Worm (Caenorhabditis elegans) whole organism, L1 larva: ENCODE results near the gene skr-20.

Source experiments
- C04F5.9 ChIP-seq: sonication (generic microtip); optimal IDR thresholded peaks from 2 replicates; lab custom pipeline; 2016; ENCODE audit warnings: missing genetic modification characterization, missing compliant biosample characterization
- C16A3.4 ChIP-seq: fragments of 150-350 bp; optimal IDR thresholded peaks from 2 replicates; lab custom pipeline; 2014; ENCODE audit warnings: missing biosample characterization, missing genetic modification characterization
- F16B12.6 ChIP-seq: fragments of 150-350 bp; optimal IDR thresholded peaks from 2 replicates; lab custom pipeline; 2014; ENCODE audit warnings: missing biosample characterization, missing genetic modification characterization
- aha-1 ChIP-seq: fragments of 150-350 bp; optimal IDR thresholded peaks from 2 replicates; lab custom pipeline; 2014; ENCODE audit warnings: missing biosample characterization, missing genetic modification characterization
- aly-2 ChIP-seq: fragments of 150-350 bp; optimal IDR thresholded peaks from 2 replicates; lab custom pipeline; 2014; ENCODE audit warnings: missing biosample characterization, missing genetic modification characterization
- ama-1 ChIP-seq: fragments of 150-350 bp; optimal IDR thresholded peaks from 2 replicates; lab custom pipeline; 2014
- blmp-1 ChIP-seq: fragments of 150-350 bp; optimal IDR thresholded peaks from 2 replicates; lab custom pipeline; 2014; ENCODE audit warnings: missing biosample characterization, missing genetic modification characterization
- ceh-63 ChIP-seq: fragments of 200-800 bp; sonication (Bioruptor generic); optimal IDR thresholded peaks from 2 replicates; lab custom pipeline; 2018; ENCODE audit warnings: mild to moderate bottlenecking, missing genetic modification characterization, missing compliant biosample characterization
- ceh-8 ChIP-seq: fragments of 200-800 bp; sonication (Bioruptor generic); optimal IDR thresholded peaks from 2 replicates; lab custom pipeline; 2018; ENCODE audit warnings: mild to moderate bottlenecking, missing genetic modification characterization, moderate library complexity, missing compliant biosample characterization
- ceh-88 ChIP-seq: fragments of 200-800 bp; sonication (Bioruptor generic); IDR thresholded peaks from 2 replicates; pipeline ENCODE4 v1.3.6; 2022; ENCODE audit warnings: missing genetic modification characterization, missing compliant biosample characterization
- ces-1 ChIP-seq: fragments of 150-350 bp; optimal IDR thresholded peaks from 2 replicates; lab custom pipeline; 2014; ENCODE audit warnings: missing biosample characterization, missing genetic modification reagents, missing genetic modification characterization
- dpl-1 ChIP-seq, 3 experiments: fragments of 150-350 bp in 2 of 3; sonication (generic microtip) in 1 of 3; optimal IDR thresholded peaks; 2 replicates each; lab custom pipeline; 2014 to 2017; ENCODE audit warnings: missing biosample characterization in 3 of 3, missing genetic modification characterization in 3 of 3, missing genetic modification reagents in 3 of 3
- dsc-1 ChIP-seq: sonication (generic microtip); optimal IDR thresholded peaks from 2 replicates; lab custom pipeline; 2016; ENCODE audit warnings: mild to moderate bottlenecking, missing genetic modification characterization, missing compliant biosample characterization
- egl-13 ChIP-seq: sonication (generic microtip); optimal IDR thresholded peaks from 2 replicates; lab custom pipeline; 2016; ENCODE audit warnings: missing genotype, missing genetic modification reagents, missing genetic modification characterization, missing compliant biosample characterization
- egl-27 ChIP-seq, 2 experiments: fragments of 150-350 bp in 1 of 2; sonication (generic microtip); optimal IDR thresholded peaks; 3 replicates each; lab custom pipeline; 2017 to 2018; ENCODE audit warnings: missing biosample characterization in 2 of 2, missing genetic modification characterization in 2 of 2, missing genetic modification reagents in 2 of 2
- elt-2 ChIP-seq: sonication (generic microtip); optimal IDR thresholded peaks from 2 replicates; lab custom pipeline; 2016; ENCODE audit warnings: missing genetic modification characterization, mild to moderate bottlenecking, inconsistent platforms, missing compliant biosample characterization, missing genetic modification reagents
- ets-5 ChIP-seq: fragments of 200-800 bp; sonication (Bioruptor generic); IDR thresholded peaks from 2 replicates; pipeline ENCODE4 v1.3.6; 2022; ENCODE audit warnings: missing genetic modification characterization, missing compliant biosample characterization
- fkh-4 ChIP-seq: sonication (generic microtip); optimal IDR thresholded peaks from 2 replicates; lab custom pipeline; 2016; ENCODE audit warnings: missing compliant biosample characterization, missing genetic modification characterization, borderline replicate concordance
- fkh-8 ChIP-seq: sonication (generic microtip); optimal IDR thresholded peaks from 2 replicates; lab custom pipeline; 2016; ENCODE audit warnings: mild to moderate bottlenecking, missing genetic modification characterization, missing compliant biosample characterization
- grh-1 ChIP-seq: fragments of 200-800 bp; sonication (Bioruptor generic); IDR thresholded peaks from 2 replicates; pipeline ENCODE4 v1.3.6; 2022; ENCODE audit warnings: missing genetic modification reagents, missing genetic modification characterization, missing compliant biosample characterization
- hlh-17 ChIP-seq: fragments of 200-800 bp; sonication (Bioruptor generic); optimal IDR thresholded peaks from 2 replicates; lab custom pipeline; 2018; ENCODE audit warnings: missing genetic modification characterization, mild to moderate bottlenecking, missing compliant biosample characterization, moderate library complexity, borderline replicate concordance
- irx-1 ChIP-seq: sonication (generic microtip); optimal IDR thresholded peaks from 2 replicates; lab custom pipeline; 2016; ENCODE audit warnings: missing genetic modification characterization, missing compliant biosample characterization
- isw-1 ChIP-seq: fragments of 200-800 bp; sonication (Bioruptor generic); IDR thresholded peaks from 2 replicates; pipeline ENCODE4 v1.3.6; 2022; ENCODE audit warnings: missing genetic modification characterization, missing compliant biosample characterization
- lin-13 ChIP-seq: fragments of 150-350 bp; optimal IDR thresholded peaks from 2 replicates; lab custom pipeline; 2014; ENCODE audit warnings: missing biosample characterization, missing genetic modification reagents, missing genetic modification characterization
- lin-15B ChIP-seq: fragments of 150-350 bp; sonication (generic microtip); optimal IDR thresholded peaks from 3 replicates; lab custom pipeline; 2014; ENCODE audit warnings: missing biosample characterization, missing genetic modification characterization
- lin-35 ChIP-seq, 2 experiments: fragments of 150-350 bp; optimal IDR thresholded peaks; 2 replicates each; lab custom pipeline; 2014; ENCODE audit warnings: missing biosample characterization in 2 of 2, missing genetic modification characterization in 2 of 2, missing genetic modification reagents in 2 of 2
- lsy-2 ChIP-seq, 2 experiments: fragments of 150-350 bp; optimal IDR thresholded peaks; 2 replicates each; lab custom pipeline; 2014; ENCODE audit warnings: missing biosample characterization in 2 of 2, missing genetic modification characterization in 2 of 2
- mdl-1 ChIP-seq, 2 experiments: fragments of 150-350 bp; optimal IDR thresholded peaks; 2 replicates each; lab custom pipeline; 2014 to 2017; ENCODE audit warnings: missing biosample characterization in 2 of 2, missing genetic modification characterization in 2 of 2, inconsistent platforms in 1 of 2
- mef-2 ChIP-seq: fragments of 150-350 bp; optimal IDR thresholded peaks from 2 replicates; lab custom pipeline; 2014; ENCODE audit warnings: missing biosample characterization, missing genetic modification characterization
- nhr-20 ChIP-seq: sonication (generic microtip); optimal IDR thresholded peaks from 2 replicates; lab custom pipeline; 2016; ENCODE audit warnings: mild to moderate bottlenecking, missing genetic modification characterization, missing compliant biosample characterization
- nhr-28 ChIP-seq: fragments of 150-350 bp; optimal IDR thresholded peaks from 2 replicates; lab custom pipeline; 2014; ENCODE audit warnings: missing biosample characterization, missing genetic modification characterization
- nhr-47 ChIP-seq: sonication (generic microtip); optimal IDR thresholded peaks from 2 replicates; lab custom pipeline; 2016; ENCODE audit warnings: mild to moderate bottlenecking, missing genetic modification characterization, moderate library complexity, missing compliant biosample characterization
- nhr-71 ChIP-seq: sonication (generic microtip); optimal IDR thresholded peaks from 2 replicates; lab custom pipeline; 2016; ENCODE audit warnings: mild to moderate bottlenecking, missing genetic modification characterization, moderate library complexity, missing compliant biosample characterization
- nhr-77 ChIP-seq: fragments of 150-350 bp; optimal IDR thresholded peaks from 2 replicates; lab custom pipeline; 2014; ENCODE audit warnings: missing biosample characterization, missing genetic modification characterization
- nhr-84 ChIP-seq: sonication (generic microtip); optimal IDR thresholded peaks from 2 replicates; lab custom pipeline; 2017; ENCODE audit warnings: missing biosample characterization, missing genetic modification characterization
- nhr-90 ChIP-seq: sonication (generic microtip); optimal IDR thresholded peaks from 2 replicates; lab custom pipeline; 2016; ENCODE audit warnings: mild to moderate bottlenecking, missing genetic modification characterization, missing compliant biosample characterization; ENCODE audit not compliant: poor library complexity
- pag-3 ChIP-seq: sonication (generic microtip); optimal IDR thresholded peaks from 2 replicates; lab custom pipeline; 2017; ENCODE audit warnings: missing genetic modification characterization, mild to moderate bottlenecking, missing compliant biosample characterization, antibody characterized with exemption, borderline replicate concordance; ENCODE audit not compliant: insufficient read depth
- pax-3 ChIP-seq: fragments of 200-800 bp; sonication (Bioruptor generic); optimal IDR thresholded peaks from 2 replicates; lab custom pipeline; 2018; ENCODE audit warnings: mild to moderate bottlenecking, missing genetic modification characterization, moderate library complexity, missing compliant biosample characterization
- pqm-1 ChIP-seq: sonication (generic microtip); optimal IDR thresholded peaks from 3 replicates; lab custom pipeline; 2017; ENCODE audit warnings: missing biosample characterization, missing genetic modification characterization
- skn-1 ChIP-seq: fragments of 150-350 bp; optimal IDR thresholded peaks from 2 replicates; lab custom pipeline; 2014; ENCODE audit warnings: missing biosample characterization, missing genetic modification characterization
- snu-23 ChIP-seq: sonication (generic microtip); optimal IDR thresholded peaks from 2 replicates; lab custom pipeline; 2016; ENCODE audit warnings: missing genetic modification characterization, missing compliant biosample characterization
- sptf-1 ChIP-seq: fragments of 150-350 bp; optimal IDR thresholded peaks from 2 replicates; lab custom pipeline; 2014; ENCODE audit warnings: missing biosample characterization, missing genetic modification characterization
- swsn-7 ChIP-seq: sonication (generic microtip); optimal IDR thresholded peaks from 2 replicates; lab custom pipeline; 2016; ENCODE audit warnings: missing genetic modification characterization, missing compliant biosample characterization
- tbx-2 ChIP-seq: sonication (generic microtip); optimal IDR thresholded peaks from 2 replicates; lab custom pipeline; 2016; ENCODE audit warnings: missing genetic modification characterization, missing compliant biosample characterization
- tlp-1 ChIP-seq: fragments of 150-350 bp; optimal IDR thresholded peaks from 2 replicates; lab custom pipeline; 2014; ENCODE audit warnings: missing biosample characterization, missing genetic modification characterization
- unc-130 ChIP-seq: fragments of 150-350 bp; optimal IDR thresholded peaks from 2 replicates; lab custom pipeline; 2017; ENCODE audit warnings: missing biosample characterization, missing genetic modification characterization, inconsistent platforms
- unc-30 ChIP-seq: sonication (generic microtip); optimal IDR thresholded peaks from 2 replicates; lab custom pipeline; 2017; ENCODE audit warnings: missing biosample characterization, missing genetic modification characterization
- unc-86 ChIP-seq: sonication (generic microtip); optimal IDR thresholded peaks from 2 replicates; lab custom pipeline; 2016; ENCODE audit warnings: missing genetic modification characterization, missing compliant biosample characterization
- vab-15 ChIP-seq: sonication (generic microtip); optimal IDR thresholded peaks from 2 replicates; lab custom pipeline; 2017; ENCODE audit warnings: missing genotype, mild to moderate bottlenecking, missing genetic modification characterization, missing compliant biosample characterization
- zip-4 ChIP-seq: fragments of 200-800 bp; sonication (Bioruptor generic); optimal IDR thresholded peaks from 2 replicates; lab custom pipeline; 2018; ENCODE audit warnings: mild to moderate bottlenecking, missing genetic modification characterization, moderate library complexity, missing compliant biosample characterization
- ztf-4 ChIP-seq: fragments of 150-350 bp; optimal IDR thresholded peaks from 2 replicates; lab custom pipeline; 2014; ENCODE audit warnings: missing biosample characterization, missing genetic modification characterization

Gene skr-20

ce11 chrX:13251354-13251843 is 28.1 kb upstream of the skr-20 start (continued):
- TF ChIP-seq tbx-2 (tag; lab: Kevin White, UChicago) (peak; percentile 67), fkh-4 (tag; lab: Kevin White, UChicago) (no peak), blmp-1 (tag; lab: Kevin White, UChicago) (peak; percentile 49), swsn-7 (tag; lab: Kevin White, UChicago) (peak; percentile 74), vab-15 (peak; percentile 39), nhr-84 (no peak), zip-4 (GFP tag; lab: Kevin White, UChicago) (no peak)

ce11 chrX:13250163-13250562 is 26.8 kb upstream of the skr-20 start:
- TF ChIP-seq egl-27 (tag; optimal IDR thresholded peaks at IDR 0.05; lab: Kevin White, UChicago), result peak; percentile 27 to 33
- TF ChIP-seq ama-1 (lab: Kevin White, UChicago), result no peak
- TF ChIP-seq dsc-1 (tag; lab: Kevin White, UChicago), result no peak
- no peak for TF ChIP-seq ceh-63 (GFP tag; lab: Kevin White, UChicago)
- TF ChIP-seq unc-130 (tag; lab: Kevin White, UChicago), result peak; percentile 63
- no peak for TF ChIP-seq pax-3 (tag; lab: Kevin White, UChicago)
- no peak for TF ChIP-seq skn-1 (tag; lab: Kevin White, UChicago)
- TF ChIP-seq lin-35 (GFP tag; optimal IDR thresholded peaks at IDR 0.05; lab: Kevin White, UChicago), result peak in 1 of 2 experiments; percentile 64
- TF ChIP-seq pag-3 (tag; lab: Kevin White, UChicago), result no peak
- peak; percentile 75 for TF ChIP-seq snu-23 (GFP tag; lab: Kevin White, UChicago)
- no peak for TF ChIP-seq hlh-17 (GFP tag; lab: Kevin White, UChicago)
- TF ChIP-seq fkh-8, result no peak
- no peak for TF ChIP-seq unc-30
- TF ChIP-seq isw-1 (GFP tag; lab: Robert Waterston, UW), result no peak
- TF ChIP-seq nhr-28 (tag; lab: Kevin White, UChicago), result no peak
- peak; percentile 58 for TF ChIP-seq tbx-2 (tag; lab: Kevin White, UChicago)
- peak; percentile 64 for TF ChIP-seq nhr-90 (tag; lab: Kevin White, UChicago)
- TF ChIP-seq C04F5.9 (tag; lab: Kevin White, UChicago), result no peak
- TF ChIP-seq mdl-1 (tag; optimal IDR thresholded peaks at IDR 0.05; lab: Kevin White, UChicago), result peak in 1 of 2 experiments; percentile 91
- TF ChIP-seq mef-2, result no peak
- no peak for TF ChIP-seq egl-13
- peak; percentile 74 for TF ChIP-seq nhr-71 (tag; lab: Kevin White, UChicago)
- no peak for TF ChIP-seq sptf-1 (tag; lab: Kevin White, UChicago)
- TF ChIP-seq aly-2 (tag; lab: Kevin White, UChicago), result no peak
- no peak for TF ChIP-seq ceh-8
- TF ChIP-seq nhr-20 (tag; lab: Kevin White, UChicago), result peak; percentile 89
- no peak for TF ChIP-seq lin-15B (tag; lab: Kevin White, UChicago)
- no peak for TF ChIP-seq ces-1
- no peak for TF ChIP-seq F16B12.6 (tag; lab: Kevin White, UChicago)
- peak; percentile 91 for TF ChIP-seq blmp-1 (tag; lab: Kevin White, UChicago)
- no peak for TF ChIP-seq fkh-4 (tag; lab: Kevin White, UChicago)
- peak in 1 of 3 experiments; percentile 7 for TF ChIP-seq dpl-1 (GFP tag; optimal IDR thresholded peaks at IDR 0.05; lab: Kevin White, UChicago)
- no peak for TF ChIP-seq nhr-47 (tag; lab: Kevin White, UChicago)
- TF ChIP-seq aha-1, result no peak
- TF ChIP-seq tlp-1 (tag; lab: Kevin White, UChicago), result no peak
- TF ChIP-seq unc-86 (tag; lab: Kevin White, UChicago), result no peak
- TF ChIP-seq pqm-1, result no peak
- no peak for TF ChIP-seq lin-13 (GFP tag; lab: Kevin White, UChicago)
- no peak for TF ChIP-seq ceh-88 (GFP tag; lab: Robert Waterston, UW)
- TF ChIP-seq ztf-4, result no peak
- TF ChIP-seq nhr-77 (tag; lab: Kevin White, UChicago), result peak; percentile 64
- peak; percentile 53 for TF ChIP-seq C16A3.4
- no peak for TF ChIP-seq ets-5 (GFP tag; lab: Robert Waterston, UW)
- 0 out of 2 replicates have a peak, but pooled peaks have one; percentile 7 for TF ChIP-seq grh-1 (GFP tag; lab: Robert Waterston, UW)
- TF ChIP-seq irx-1, result no peak
- TF ChIP-seq elt-2 (tag; lab: Kevin White, UChicago), result peak; percentile 76
- TF ChIP-seq lsy-2 (tag; optimal IDR thresholded peaks at IDR 0.05; lab: Kevin White, UChicago), result peak in 1 of 2 experiments; percentile 30
